Fruit fly (Drosophila melanogaster) whole organism, embryonic: ENCODE measurements around the gene Spps.
A peak's percentile ranks its signal among the peaks of the same experiment; 100 is the strongest.

Experiments used
- Asciz ChIP-seq: fragments of 200-800 bp; sonication (Bioruptor generic); optimal IDR thresholded peaks from 2 replicates; lab custom pipeline; 2017; ENCODE audit warnings: missing biosample characterization, mild to moderate bottlenecking, missing genetic modification characterization, missing genetic modification reagents
- B-H1 ChIP-seq: fragments of 200-800 bp; sonication (Bioruptor generic); IDR thresholded peaks from 3 replicates; pipeline ENCODE4 v1.3.6; 2022; ENCODE audit warnings: missing biosample characterization, missing genetic modification characterization
- BtbVII ChIP-seq: fragments of 200-800 bp; sonication (Bioruptor generic); optimal IDR thresholded peaks from 3 replicates; lab custom pipeline; 2017; ENCODE audit warnings: missing biosample characterization, mild to moderate bottlenecking, missing genetic modification characterization
- CG10462 ChIP-seq: fragments of 200-800 bp; sonication (Bioruptor generic); optimal IDR thresholded peaks from 2 replicates; lab custom pipeline; 2016; ENCODE audit warnings: missing biosample characterization, missing genetic modification characterization
- CG10959 ChIP-seq: fragments of 200-800 bp; sonication (Bioruptor generic); IDR thresholded peaks from 2 replicates; pipeline ENCODE4 v1.3.6; 2022; ENCODE audit warnings: missing biosample characterization, missing genetic modification characterization
- CG12219 ChIP-seq: fragments of 200-800 bp; sonication (Bioruptor generic); optimal IDR thresholded peaks from 3 replicates; lab custom pipeline; 2018; ENCODE audit warnings: missing biosample characterization, mild to moderate bottlenecking, missing genetic modification characterization
- CG17361 ChIP-seq: fragments of 200-800 bp; sonication (Bioruptor generic); IDR thresholded peaks from 3 replicates; pipeline ENCODE4 v1.3.6; 2022; ENCODE audit warnings: missing biosample characterization, missing genetic modification characterization
- CG17385 ChIP-seq: fragments of 200-800 bp; sonication (Bioruptor generic); optimal IDR thresholded peaks from 3 replicates; lab custom pipeline; 2018; ENCODE audit warnings: missing biosample characterization, mild to moderate bottlenecking, missing genetic modification characterization
- CG17912 ChIP-seq: fragments of 200-800 bp; sonication (Bioruptor generic); optimal IDR thresholded peaks from 2 replicates; lab custom pipeline; 2018; ENCODE audit warnings: missing biosample characterization, mild to moderate bottlenecking, missing genetic modification characterization
- CG1832 ChIP-seq: fragments of 200-800 bp; sonication (Bioruptor generic); optimal IDR thresholded peaks from 2 replicates; lab custom pipeline; 2017; ENCODE audit warnings: missing biosample characterization, mild to moderate bottlenecking, missing genetic modification characterization, inconsistent platforms
- CG18476 ChIP-seq: fragments of 200-800 bp; sonication (Bioruptor generic); optimal IDR thresholded peaks from 2 replicates; lab custom pipeline; 2016; ENCODE audit warnings: missing biosample characterization, mild to moderate bottlenecking, missing genetic modification characterization
- CG2116 ChIP-seq: fragments of 200-800 bp; sonication (Bioruptor generic); optimal IDR thresholded peaks from 3 replicates; lab custom pipeline; 2018; ENCODE audit warnings: missing biosample characterization, mild to moderate bottlenecking, missing genetic modification characterization
- CG34376 ChIP-seq: fragments of 200-800 bp; sonication (Bioruptor generic); optimal IDR thresholded peaks from 2 replicates; lab custom pipeline; 2018; ENCODE audit warnings: missing biosample characterization, mild to moderate bottlenecking, missing genetic modification characterization
- CG3995 ChIP-seq: fragments of 200-800 bp; sonication (Bioruptor generic); optimal IDR thresholded peaks from 3 replicates; lab custom pipeline; 2016; ENCODE audit warnings: missing biosample characterization, missing genetic modification characterization
- CG4328 ChIP-seq: fragments of 200-800 bp; sonication (Bioruptor generic); optimal IDR thresholded peaks from 3 replicates; lab custom pipeline; 2017; ENCODE audit warnings: missing biosample characterization, missing genetic modification reagents, missing genetic modification characterization
- CG4854 ChIP-seq: fragments of 200-800 bp; sonication (Bioruptor generic); optimal IDR thresholded peaks from 2 replicates; lab custom pipeline; 2016; ENCODE audit warnings: missing biosample characterization, missing genetic modification characterization, inconsistent platforms
- CG5953 ChIP-seq: fragments of 200-800 bp; sonication (Bioruptor generic); IDR thresholded peaks from 2 replicates; pipeline ENCODE4 v1.3.6; 2022; ENCODE audit warnings: missing biosample characterization, missing genetic modification characterization
- CG6689 ChIP-seq: fragments of 200-800 bp; sonication (Bioruptor generic); IDR thresholded peaks from 2 replicates; pipeline ENCODE4 v1.3.6; 2022; ENCODE audit warnings: missing biosample characterization, missing genetic modification characterization
- CG7556 ChIP-seq: fragments of 200-800 bp; sonication (Bioruptor generic); optimal IDR thresholded peaks from 2 replicates; lab custom pipeline; 2017; ENCODE audit warnings: missing biosample characterization, mild to moderate bottlenecking, missing genetic modification characterization
- CG7963 ChIP-seq: fragments of 200-800 bp; sonication (Bioruptor generic); IDR thresholded peaks from 3 replicates; pipeline ENCODE4 v1.3.6; 2022; ENCODE audit warnings: missing biosample characterization, missing genetic modification characterization; ENCODE audit not compliant: partially characterized antibody
- CG8089 ChIP-seq: fragments of 200-800 bp; sonication (Bioruptor generic); optimal IDR thresholded peaks from 3 replicates; lab custom pipeline; 2016; ENCODE audit warnings: missing biosample characterization, missing genetic modification characterization
- Ets65A ChIP-seq: fragments of 200-800 bp; sonication (Bioruptor generic); peaks from one replicate; lab custom pipeline; 2016; ENCODE audit warnings: missing biosample characterization, missing genetic modification characterization
- GATAe ChIP-seq: fragments of 200-800 bp; sonication (Bioruptor generic); conservative IDR thresholded peaks from 2 replicates; pipeline ENCODE4 v1.3.6; 2022; ENCODE audit warnings: missing biosample characterization, missing genetic modification characterization
- HHEX ChIP-seq: fragments of 200-800 bp; sonication (Bioruptor generic); optimal IDR thresholded peaks from 3 replicates; lab custom pipeline; 2017; ENCODE audit warnings: missing biosample characterization, mild to moderate bottlenecking, missing genetic modification characterization, missing genetic modification reagents
- Hand ChIP-seq: fragments of 200-800 bp; sonication (Bioruptor generic); optimal IDR thresholded peaks from 2 replicates; lab custom pipeline; 2017; ENCODE audit warnings: mild to moderate bottlenecking, missing biosample characterization, missing genetic modification reagents, missing genetic modification characterization
- Jarid2 ChIP-seq: fragments of 200-800 bp; sonication (Bioruptor generic); optimal IDR thresholded peaks from 3 replicates; lab custom pipeline; 2017; ENCODE audit warnings: mild to moderate bottlenecking, missing biosample characterization, missing genetic modification reagents, missing genetic modification characterization
- MESR4 ChIP-seq: fragments of 200-800 bp; sonication (Bioruptor generic); optimal IDR thresholded peaks from 2 replicates; lab custom pipeline; 2018; ENCODE audit warnings: missing biosample characterization, mild to moderate bottlenecking, missing genetic modification characterization, moderate library complexity
- Med ChIP-seq: fragments of 200-800 bp; sonication (Bioruptor generic); peaks from one replicate; lab custom pipeline; 2016; ENCODE audit warnings: missing biosample characterization, missing genetic modification characterization, mild to moderate bottlenecking, inconsistent platforms, moderate library complexity
- Myb ChIP-seq: fragments of 200-800 bp; sonication (Bioruptor generic); optimal IDR thresholded peaks from 2 replicates; lab custom pipeline; 2016; ENCODE audit warnings: missing biosample characterization, missing genetic modification characterization
- NC2α ChIP-seq: fragments of 200-800 bp; sonication (Bioruptor generic); optimal IDR thresholded peaks from 2 replicates; lab custom pipeline; 2016; ENCODE audit warnings: missing biosample characterization, missing genetic modification characterization
- NFAT ChIP-seq: fragments of 200-800 bp; sonication (Bioruptor generic); IDR thresholded peaks from 2 replicates; pipeline ENCODE4 v1.3.6; 2022; ENCODE audit warnings: missing biosample characterization, missing genetic modification characterization
- NK7.1 ChIP-seq: fragments of 200-800 bp; sonication (Bioruptor generic); optimal IDR thresholded peaks from 3 replicates; lab custom pipeline; 2016; ENCODE audit warnings: missing biosample characterization, missing genetic modification characterization
- Oaz ChIP-seq: fragments of 200-800 bp; sonication (Bioruptor generic); IDR thresholded peaks from 2 replicates; pipeline ENCODE4 v1.3.6; 2022; ENCODE audit warnings: missing biosample characterization, missing genetic modification characterization
- Pdp1 ChIP-seq, 2 experiments: fragments of 200-800 bp; sonication (Bioruptor generic); optimal IDR thresholded peaks; 3 replicates each; lab custom pipeline; 2016; ENCODE audit warnings: missing biosample characterization in 2 of 2, missing genetic modification characterization in 2 of 2, mild to moderate bottlenecking in 1 of 2, moderate library complexity in 1 of 2
- Six4 ChIP-seq: fragments of 200-800 bp; sonication (Bioruptor generic); optimal IDR thresholded peaks from 2 replicates; lab custom pipeline; 2016; ENCODE audit warnings: missing biosample characterization, missing genetic modification characterization
- TFAM ChIP-seq: fragments of 200-800 bp; sonication (Bioruptor generic); optimal IDR thresholded peaks from 2 replicates; lab custom pipeline; 2017; ENCODE audit warnings: missing biosample characterization, missing genetic modification characterization, inconsistent platforms
- cas ChIP-seq: fragments of 200-800 bp; sonication (Bioruptor generic); IDR thresholded peaks from 2 replicates; pipeline ENCODE4 v1.3.6; 2022; ENCODE audit warnings: missing biosample characterization, missing genetic modification characterization
- chinmo ChIP-seq: fragments of 200-800 bp; sonication (Bioruptor generic); IDR thresholded peaks from 4 replicates; pipeline ENCODE4 v1.3.6; 2022; ENCODE audit warnings: missing biosample characterization, missing genetic modification characterization; ENCODE audit not compliant: partially characterized antibody
- dpn ChIP-seq, 2 experiments: fragments of 200-800 bp; sonication (Bioruptor generic); optimal IDR thresholded peaks; 3 replicates each; lab custom pipeline; 2016; ENCODE audit warnings: missing biosample characterization in 2 of 2, missing genetic modification characterization in 2 of 2
- fd96Cb ChIP-seq: fragments of 200-800 bp; sonication (Bioruptor generic); optimal IDR thresholded peaks from 2 replicates; lab custom pipeline; 2018; ENCODE audit warnings: missing biosample characterization, mild to moderate bottlenecking, missing genetic modification characterization, moderate library complexity
- fu2 ChIP-seq: fragments of 200-800 bp; sonication (Bioruptor generic); optimal IDR thresholded peaks from 2 replicates; lab custom pipeline; 2016; ENCODE audit warnings: missing biosample characterization, missing genetic modification characterization
- h ChIP-seq: fragments of >200 bp; optimal IDR thresholded peaks from 2 replicates; lab custom pipeline; 2017
- ind ChIP-seq: fragments of 200-800 bp; sonication (Bioruptor generic); optimal IDR thresholded peaks from 3 replicates; lab custom pipeline; 2016; ENCODE audit warnings: missing biosample characterization, missing genetic modification characterization
- klu ChIP-seq: fragments of 200-800 bp; sonication (Bioruptor generic); IDR thresholded peaks from 2 replicates; pipeline ENCODE4 v1.3.6; 2022; ENCODE audit warnings: missing biosample characterization, missing genetic modification characterization
- maf-S ChIP-seq: fragments of 200-800 bp; sonication (Bioruptor generic); optimal IDR thresholded peaks from 2 replicates; lab custom pipeline; 2016; ENCODE audit warnings: missing biosample characterization, missing genetic modification characterization
- phol ChIP-seq: fragments of 200-800 bp; sonication (Bioruptor generic); optimal IDR thresholded peaks from 3 replicates; lab custom pipeline; 2018; ENCODE audit warnings: missing biosample characterization, mild to moderate bottlenecking, missing genetic modification characterization, moderate library complexity
- pnt ChIP-seq: fragments of 200-800 bp; sonication (Bioruptor generic); optimal IDR thresholded peaks from 3 replicates; lab custom pipeline; 2016; ENCODE audit warnings: missing biosample characterization, missing genetic modification characterization
- row ChIP-seq: fragments of 200-800 bp; sonication (Bioruptor generic); IDR thresholded peaks from 3 replicates; pipeline ENCODE4 v1.3.6; 2022; ENCODE audit warnings: missing biosample characterization, missing genetic modification characterization
- sima ChIP-seq: fragments of 200-800 bp; sonication (Bioruptor generic); optimal IDR thresholded peaks from 2 replicates; lab custom pipeline; 2016; ENCODE audit warnings: missing biosample characterization, missing genetic modification characterization
- sna ChIP-seq: fragments of 200-800 bp; sonication (Bioruptor generic); IDR thresholded peaks from 2 replicates; pipeline ENCODE4 v1.3.6; 2022; ENCODE audit warnings: missing biosample characterization, missing genetic modification characterization; ENCODE audit not compliant: partially characterized antibody
- stwl ChIP-seq: fragments of 200-800 bp; sonication (Bioruptor generic); optimal IDR thresholded peaks from 3 replicates; lab custom pipeline; 2018; ENCODE audit warnings: missing biosample characterization, mild to moderate bottlenecking, missing genetic modification characterization, moderate library complexity
- tgo ChIP-seq: fragments of 200-800 bp; sonication (Bioruptor generic); IDR thresholded peaks from 3 replicates; pipeline ENCODE4 v1.3.6; 2022; ENCODE audit warnings: missing biosample characterization, missing genetic modification characterization

Spps gene

DNA sequence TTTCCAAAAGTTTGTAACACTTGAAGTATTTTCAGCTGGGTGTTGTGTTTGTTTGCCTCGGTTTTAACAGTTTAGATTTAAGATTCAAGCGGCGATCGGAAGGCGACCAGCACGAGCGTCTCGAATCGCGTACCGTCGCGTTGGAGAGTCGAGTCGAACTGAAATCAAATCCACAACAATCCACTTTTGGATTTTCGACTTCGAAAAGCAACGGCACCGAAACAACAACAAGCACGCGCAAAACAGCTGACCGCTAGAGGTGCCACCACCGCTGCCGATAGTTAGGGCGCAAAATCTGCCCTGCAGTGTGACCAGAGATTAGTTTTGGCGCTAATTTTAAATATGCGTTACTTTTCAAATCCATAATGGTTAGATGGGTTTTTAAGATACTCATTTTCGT lies 44.3 kb upstream of the Spps start, which contains the start of gene jar (continued):
- peak; percentile 95; the same call in 3 of the 4 replicates for TF ChIP-seq chinmo (GFP tag; lab: Robert Waterston, UW)
- no peak for TF ChIP-seq Six4 (GFP tag; lab: Kevin White, UChicago)
- TF ChIP-seq tgo (GFP tag; lab: Robert Waterston, UW): no peak
- TF ChIP-seq BtbVII (GFP tag; lab: Kevin White, UChicago): peak; percentile 45
- TF ChIP-seq GATAe (GFP tag; lab: Robert Waterston, UW): no peak
- TF ChIP-seq CG3995 (GFP tag; lab: Kevin White, UChicago): peak; percentile 51
- no peak for TF ChIP-seq CG1832
- no peak for TF ChIP-seq TFAM (GFP tag; lab: Kevin White, UChicago)
- no peak for TF ChIP-seq CG4854 (GFP tag; lab: Kevin White, UChicago)
- no peak for TF ChIP-seq cas (GFP tag; lab: Robert Waterston, UW)
- peak; percentile 66; the same call in 1 of the 2 replicates for TF ChIP-seq CG5953 (GFP tag; lab: Robert Waterston, UW)
- TF ChIP-seq B-H1 (GFP tag; lab: Robert Waterston, UW): no peak; the same call in 2 of the 3 replicates
- peak; percentile 87 for TF ChIP-seq Med (GFP tag; lab: Kevin White, UChicago)
- TF ChIP-seq CG12219: no peak
- TF ChIP-seq Asciz (GFP tag; lab: Kevin White, UChicago): peak; percentile 45
- TF ChIP-seq Ets65A: peak; percentile 79
- TF ChIP-seq fu2 (GFP tag; lab: Kevin White, UChicago): peak; percentile 19
- TF ChIP-seq NK7.1 (GFP tag; lab: Kevin White, UChicago): no peak
- peak; percentile 46; the same call in 1 of the 3 replicates for TF ChIP-seq CG7963 (GFP tag; lab: Robert Waterston, UW)
- TF ChIP-seq CG4328 (GFP tag; lab: Kevin White, UChicago): no peak
- TF ChIP-seq Oaz (GFP tag; lab: Robert Waterston, UW): peak; percentile 41; the same call in 1 of the 2 replicates
- peak; percentile 54 for TF ChIP-seq CG17385
- TF ChIP-seq CG17361: no peak
- peak; percentile 31 for TF ChIP-seq MESR4 (GFP tag; lab: Kevin White, UChicago)
- TF ChIP-seq h (lab: Kevin White, UChicago): no peak
- peak; percentile 35 for TF ChIP-seq stwl
- no peak for TF ChIP-seq pnt (GFP tag; lab: Kevin White, UChicago)
- TF ChIP-seq klu (GFP tag; lab: Robert Waterston, UW): no peak
- peak; percentile 53 for TF ChIP-seq CG17912 (GFP tag; lab: Kevin White, UChicago)
- TF ChIP-seq CG10462 (GFP tag; lab: Kevin White, UChicago): no peak
- TF ChIP-seq CG6689: no peak
- no peak for TF ChIP-seq CG18476 (GFP tag; lab: Kevin White, UChicago)
- TF ChIP-seq CG7556 (GFP tag; lab: Kevin White, UChicago): no peak
- peak; percentile 46 for TF ChIP-seq phol
- TF ChIP-seq NC2α: peak; percentile 24
- peak; percentile 83 for TF ChIP-seq CG2116 (GFP tag; lab: Kevin White, UChicago)
- no peak for TF ChIP-seq fd96Cb
- TF ChIP-seq NFAT: peak; percentile 55
- peak in 1 of 2 experiments; percentile 12 for TF ChIP-seq Pdp1 (GFP tag; optimal IDR thresholded peaks at IDR 0.05; lab: Kevin White, UChicago)
- TF ChIP-seq Jarid2 (GFP tag; lab: Kevin White, UChicago): peak; percentile 99
- peak; percentile 87 for TF ChIP-seq sna (GFP tag; lab: Robert Waterston, UW)
- TF ChIP-seq HHEX (GFP tag; lab: Kevin White, UChicago): peak; percentile 28
- TF ChIP-seq maf-S (GFP tag; lab: Kevin White, UChicago): no peak
- no peak for TF ChIP-seq ind (GFP tag; lab: Kevin White, UChicago)
- no peak for TF ChIP-seq sima (GFP tag; lab: Kevin White, UChicago)
- no peak for TF ChIP-seq CG10959 (GFP tag; lab: Robert Waterston, UW)
- TF ChIP-seq Hand: no peak
- TF ChIP-seq CG8089 (GFP tag; lab: Kevin White, UChicago): no peak
- peak; percentile 59 for TF ChIP-seq row (GFP tag; lab: Robert Waterston, UW)
- peak; percentile 79 for TF ChIP-seq CG34376 (GFP tag; lab: Kevin White, UChicago)
- peak; percentile 99 for TF ChIP-seq Myb (GFP tag; lab: Kevin White, UChicago)
- TF ChIP-seq dpn (GFP tag; optimal IDR thresholded peaks at IDR 0.05; lab: Kevin White, UChicago): peak in 1 of 2 experiments; percentile 7
